Worm (Caenorhabditis elegans): Measurements from ENCODE around the gene elo-7.

The elo-7 gene

ce11 chrIV:9498088-9498487, 31.7 kb upstream of the elo-7 start, which contains the start of gene sru-4:
TSS of gene sru-4 (plus strand) at chrIV:9498388.
- no peak for TF ChIP-seq madf-6 (GFP tag; IDR thresholded peaks at IDR 0.05)
- TF ChIP-seq cebp-1 (GFP tag; IDR thresholded peaks at IDR 0.05), result no peak
- no peak for TF ChIP-seq cebp-1 (tag; optimal IDR thresholded peaks at IDR 0.05)
- TF ChIP-seq mcd-1 (GFP tag; IDR thresholded peaks at IDR 0.05), result no peak
- no peak for TF ChIP-seq ztf-22 (GFP tag; optimal IDR thresholded peaks at IDR 0.05)
- no peak for TF ChIP-seq egrh-3 (GFP tag; IDR thresholded peaks at IDR 0.05)
- TF ChIP-seq mxl-1 (tag; optimal IDR thresholded peaks at IDR 0.05), result no peak
- no peak for TF ChIP-seq snpc-1.1 (tag; optimal IDR thresholded peaks at IDR 0.05; ENCODE audit: insufficient read depth)
- TF ChIP-seq hlh-26 (GFP tag; conservative IDR thresholded peaks at IDR 0.05), result no peak
- no peak for TF ChIP-seq ztf-3 (GFP tag; optimal IDR thresholded peaks at IDR 0.05)
- no peak for TF ChIP-seq K12H6.12 (tag; optimal IDR thresholded peaks at IDR 0.05)
- no peak for TF ChIP-seq zfh-2 (GFP tag; conservative IDR thresholded peaks at IDR 0.05)
- no peak for TF ChIP-seq D2030.7 (GFP tag; IDR thresholded peaks at IDR 0.05)
- no peak for TF ChIP-seq let-526 (GFP tag; IDR thresholded peaks at IDR 0.05)

- TF ChIP-seq ceh-40 (GFP tag; IDR thresholded peaks at IDR 0.05), result no peak
- no peak for TF ChIP-seq bed-1 (GFP tag; IDR thresholded peaks at IDR 0.05)
- TF ChIP-seq attf-3 (GFP tag; conservative IDR thresholded peaks at IDR 0.05), result no peak
- no peak for TF ChIP-seq ztf-3 (GFP tag; optimal IDR thresholded peaks at IDR 0.05)
- TF ChIP-seq nhr-120 (GFP tag; IDR thresholded peaks at IDR 0.05), result no peak
- TF ChIP-seq snpc-4 (GFP tag; optimal IDR thresholded peaks at IDR 0.05), result no peak
- TF ChIP-seq snpc-4 (tag; optimal IDR thresholded peaks at IDR 0.05), result no peak
- no peak for TF ChIP-seq B0019.2 (GFP tag; conservative IDR thresholded peaks at IDR 0.05)
- no peak for TF ChIP-seq ztf-26 (tag; optimal IDR thresholded peaks at IDR 0.05)
- TF ChIP-seq sptf-2 (GFP tag; optimal IDR thresholded peaks at IDR 0.05), result no peak
- TF ChIP-seq ztf-25 (GFP tag; IDR thresholded peaks at IDR 0.05), result no peak
- no peak for TF ChIP-seq let-526 (GFP tag; IDR thresholded peaks at IDR 0.05)
- no peak for TF ChIP-seq ztf-18 (tag; optimal IDR thresholded peaks at IDR 0.05)
- no peak for TF ChIP-seq B0261.1 (tag; optimal IDR thresholded peaks at IDR 0.05)
- no peak for TF ChIP-seq attf-6 (GFP tag; IDR thresholded peaks at IDR 0.05)
Observed at ce11 chrIV:9499636-9500035, 30.1 kb upstream of the elo-7 start.

- TF ChIP-seq Y95B8A.8 (GFP tag; IDR thresholded peaks at IDR 0.05), result no peak
- TF ChIP-seq rec-8 (tag; optimal IDR thresholded peaks at IDR 0.05), result no peak
- no peak for TF ChIP-seq dox-1 (GFP tag; IDR thresholded peaks at IDR 0.05)
- no peak for TF ChIP-seq nhr-27 (tag; optimal IDR thresholded peaks at IDR 0.05)
- no peak for TF ChIP-seq Y56A3A.18 (GFP tag; IDR thresholded peaks at IDR 0.05)
- TF ChIP-seq snpc-1.1 (tag; optimal IDR thresholded peaks at IDR 0.05; ENCODE audit: insufficient read depth), result no peak
- TF ChIP-seq snpc-4 (GFP tag; optimal IDR thresholded peaks at IDR 0.05), result no peak
- TF ChIP-seq snpc-4 (tag; optimal IDR thresholded peaks at IDR 0.05), result no peak
- no peak for TF ChIP-seq ceh-79 (tag; optimal IDR thresholded peaks at IDR 0.05)
Observed at ce11 chrIV:9500100-9500499, 29.6 kb upstream of the elo-7 start, which contains the start of gene ugt-21. TSS of gene ugt-21 (plus strand) at chrIV:9500311.

- TF ChIP-seq dpl-1 (GFP tag; optimal IDR thresholded peaks at IDR 0.05) (no peak), mes-4 (tag; optimal IDR thresholded peaks at IDR 0.05) (no peak), F33H1.4 (GFP tag; IDR thresholded peaks at IDR 0.05) (no peak), hrde-1 (tag; optimal IDR thresholded peaks at IDR 0.05; ENCODE audit: borderline replicate concordance) (no peak), atf-7 (tag; optimal IDR thresholded peaks at IDR 0.05) (no peak), ztf-28 (GFP tag; IDR thresholded peaks at IDR 0.05) (no peak), mcd-1 (GFP tag; IDR thresholded peaks at IDR 0.05) (no peak), repo-1 (tag; optimal IDR thresholded peaks at IDR 0.05) (no peak), F22D6.2 (tag; optimal IDR thresholded peaks at IDR 0.05) (no peak)
Observed at ce11 chrIV:9506251-9506650, 23.5 kb upstream of the elo-7 start, which contains the start of gene ttr-9. TSS of gene ttr-9 (minus strand) at chrIV:9506351.

Data from whole organism, young adult.